Worm (Caenorhabditis elegans) whole organism, L4 larva: Measurements from ENCODE around the gene srx-85.

Source experiments
- F44E2.7 ChIP-seq: fragments of 200-800 bp; sonication (Bioruptor generic); IDR thresholded peaks from 2 replicates; pipeline ENCODE4 v2.1.2; 2022; ENCODE audit warnings: missing genetic modification characterization, missing compliant biosample characterization
- T20F7.1 ChIP-seq: fragments of 200-800 bp; sonication (Bioruptor generic); optimal IDR thresholded peaks from 2 replicates; lab custom pipeline; 2018; ENCODE audit warnings: mild to moderate bottlenecking, missing genetic modification characterization, missing compliant biosample characterization
- Y48G9A.11 ChIP-seq: fragments of 200-800 bp; sonication (Bioruptor generic); IDR thresholded peaks from 2 replicates; pipeline ENCODE4 v1.3.6; 2022; ENCODE audit warnings: missing genetic modification reagents, missing genetic modification characterization, missing compliant biosample characterization
- ZK546.5 ChIP-seq, 2 experiments: sonication (generic microtip); optimal IDR thresholded peaks; 2 replicates each; lab custom pipeline; 2017; ENCODE audit warnings: missing biosample characterization in 2 of 2, missing genetic modification characterization in 2 of 2
- ceh-20 ChIP-seq: fragments of 200-800 bp; sonication (Bioruptor generic); IDR thresholded peaks from 2 replicates; pipeline ENCODE4 v1.3.6; 2022; ENCODE audit warnings: missing genetic modification reagents, missing genetic modification characterization, missing compliant biosample characterization
- ceh-32 ChIP-seq: sonication (generic microtip); optimal IDR thresholded peaks from 2 replicates; lab custom pipeline; 2016; ENCODE audit warnings: mild to moderate bottlenecking, missing genetic modification characterization, missing compliant biosample characterization; ENCODE audit not compliant: poor library complexity
- ctbp-1 ChIP-seq: fragments of 200-800 bp; sonication (Bioruptor generic); IDR thresholded peaks from 2 replicates; pipeline ENCODE4 v1.3.6; 2022; ENCODE audit warnings: missing genetic modification reagents, missing genetic modification characterization, missing compliant biosample characterization
- daf-16 ChIP-seq, 3 experiments: sonication (generic microtip); optimal IDR thresholded peaks; 2 replicates each; lab custom pipeline; 2016 to 2017; ENCODE audit warnings: missing genetic modification characterization in 3 of 3, missing genetic modification reagents in 3 of 3, mild to moderate bottlenecking in 2 of 3, missing compliant biosample characterization in 2 of 3, missing biosample characterization in 1 of 3, moderate library complexity in 1 of 3
- dmd-6 ChIP-seq: fragments of 200-800 bp; sonication (Bioruptor generic); IDR thresholded peaks from 2 replicates; pipeline ENCODE4 v1.3.6; 2022; ENCODE audit warnings: missing genetic modification reagents, missing genetic modification characterization, missing compliant biosample characterization
- dmd-9 ChIP-seq: fragments of 200-800 bp; sonication (Bioruptor generic); IDR thresholded peaks from 2 replicates; pipeline ENCODE4 v1.3.6; 2022; ENCODE audit warnings: missing genetic modification reagents, missing genetic modification characterization, missing compliant biosample characterization
- dpl-1 ChIP-seq: fragments of 150-350 bp; optimal IDR thresholded peaks from 2 replicates; lab custom pipeline; 2014; ENCODE audit warnings: missing biosample characterization, missing genetic modification reagents, missing genetic modification characterization
- dve-1 ChIP-seq: sonication (generic microtip); optimal IDR thresholded peaks from 2 replicates; lab custom pipeline; 2017; ENCODE audit warnings: antibody characterized with exemption, mild to moderate bottlenecking, missing genetic modification characterization, missing compliant biosample characterization; ENCODE audit not compliant: insufficient read depth
- egl-43 ChIP-seq: fragments of 200-800 bp; sonication (Bioruptor generic); IDR thresholded peaks from 2 replicates; pipeline ENCODE4 v1.3.6; 2022; ENCODE audit warnings: missing genetic modification reagents, missing genetic modification characterization, missing compliant biosample characterization
- hif-1 ChIP-seq, 2 experiments: sonication (generic microtip); optimal IDR thresholded peaks; 2 replicates each; lab custom pipeline; 2016 to 2017; ENCODE audit warnings: missing compliant biosample characterization in 2 of 2, missing genetic modification characterization in 2 of 2, missing genetic modification reagents in 2 of 2, missing genotype in 2 of 2, mild to moderate bottlenecking in 1 of 2
- hlh-11 ChIP-seq: fragments of 200-800 bp; sonication (Bioruptor generic); optimal IDR thresholded peaks from 2 replicates; lab custom pipeline; 2018; ENCODE audit warnings: mild to moderate bottlenecking, missing genetic modification characterization, missing compliant biosample characterization
- jun-1 ChIP-seq: fragments of 150-350 bp; optimal IDR thresholded peaks from 2 replicates; lab custom pipeline; 2014; ENCODE audit warnings: missing biosample characterization, missing genetic modification reagents, missing genetic modification characterization
- lim-7 ChIP-seq: fragments of 200-800 bp; sonication (Bioruptor generic); IDR thresholded peaks from 2 replicates; pipeline ENCODE4 v1.3.6; 2022; ENCODE audit warnings: missing genetic modification characterization, missing compliant biosample characterization
- lir-3 ChIP-seq: sonication (generic microtip); optimal IDR thresholded peaks from 2 replicates; lab custom pipeline; 2016; ENCODE audit warnings: mild to moderate bottlenecking, missing genetic modification characterization, missing compliant biosample characterization
- lsy-2 ChIP-seq, 2 experiments: fragments of 150-350 bp in 1 of 2; sonication (generic microtip) in 1 of 2; optimal IDR thresholded peaks; 2 replicates each; lab custom pipeline; 2014 to 2017; ENCODE audit warnings: missing biosample characterization in 2 of 2, missing genetic modification characterization in 2 of 2
- mdl-1 ChIP-seq, 2 experiments: fragments of 150-350 bp in 1 of 2; sonication (generic microtip) in 1 of 2; optimal IDR thresholded peaks; 2 replicates each; lab custom pipeline; 2014 to 2017; ENCODE audit warnings: missing biosample characterization in 2 of 2, missing genetic modification characterization in 2 of 2
- mxl-3 ChIP-seq: fragments of 200-800 bp; sonication (Bioruptor generic); optimal IDR thresholded peaks from 2 replicates; lab custom pipeline; 2018; ENCODE audit warnings: mild to moderate bottlenecking, missing genetic modification characterization, missing compliant biosample characterization
- nhr-11 ChIP-seq: fragments of 150-350 bp; optimal IDR thresholded peaks from 2 replicates; lab custom pipeline; 2014; ENCODE audit warnings: missing biosample characterization, missing genetic modification characterization
- nhr-111 ChIP-seq: fragments of 200-800 bp; sonication (Bioruptor generic); optimal IDR thresholded peaks from 2 replicates; lab custom pipeline; 2018; ENCODE audit warnings: mild to moderate bottlenecking, missing genetic modification characterization, missing compliant biosample characterization
- nhr-25 ChIP-seq: sonication (generic microtip); optimal IDR thresholded peaks from 2 replicates; lab custom pipeline; 2017; ENCODE audit warnings: missing genetic modification characterization, mild to moderate bottlenecking, missing compliant biosample characterization, antibody characterized with exemption, moderate library complexity, borderline replicate concordance; ENCODE audit not compliant: insufficient read depth
- nhr-28 ChIP-seq: fragments of 150-350 bp; optimal IDR thresholded peaks from 2 replicates; lab custom pipeline; 2014; ENCODE audit warnings: missing biosample characterization, missing genetic modification characterization
- nhr-48 ChIP-seq: sonication (generic microtip); optimal IDR thresholded peaks from 2 replicates; lab custom pipeline; 2016; ENCODE audit warnings: mild to moderate bottlenecking, missing genetic modification characterization, missing compliant biosample characterization
- nhr-6 ChIP-seq: fragments of 150-350 bp; optimal IDR thresholded peaks from 2 replicates; lab custom pipeline; 2014; ENCODE audit warnings: missing biosample characterization, missing genetic modification characterization
- rbr-2 ChIP-seq: sonication (generic microtip); optimal IDR thresholded peaks from 2 replicates; lab custom pipeline; 2016; ENCODE audit warnings: missing genotype, missing genetic modification characterization, missing compliant biosample characterization
- set-16 ChIP-seq: fragments of 200-800 bp; sonication (Bioruptor generic); IDR thresholded peaks from 2 replicates; pipeline ENCODE4 v1.3.6; 2022; ENCODE audit warnings: missing genetic modification reagents, missing genetic modification characterization, missing compliant biosample characterization
- unc-62 ChIP-seq, 3 experiments: fragments of 150-350 bp in 1 of 3; sonication (generic microtip); optimal IDR thresholded peaks in 2 of 3; peaks in 1 of 3; 1 replicate in 1 of 3; 2 replicates in 2 of 3; lab custom pipeline; 2014 to 2017; ENCODE audit warnings: missing biosample characterization in 3 of 3, missing genetic modification characterization in 3 of 3, missing genetic modification reagents in 3 of 3, missing genotype in 1 of 3

Gene srx-85

DNA sequence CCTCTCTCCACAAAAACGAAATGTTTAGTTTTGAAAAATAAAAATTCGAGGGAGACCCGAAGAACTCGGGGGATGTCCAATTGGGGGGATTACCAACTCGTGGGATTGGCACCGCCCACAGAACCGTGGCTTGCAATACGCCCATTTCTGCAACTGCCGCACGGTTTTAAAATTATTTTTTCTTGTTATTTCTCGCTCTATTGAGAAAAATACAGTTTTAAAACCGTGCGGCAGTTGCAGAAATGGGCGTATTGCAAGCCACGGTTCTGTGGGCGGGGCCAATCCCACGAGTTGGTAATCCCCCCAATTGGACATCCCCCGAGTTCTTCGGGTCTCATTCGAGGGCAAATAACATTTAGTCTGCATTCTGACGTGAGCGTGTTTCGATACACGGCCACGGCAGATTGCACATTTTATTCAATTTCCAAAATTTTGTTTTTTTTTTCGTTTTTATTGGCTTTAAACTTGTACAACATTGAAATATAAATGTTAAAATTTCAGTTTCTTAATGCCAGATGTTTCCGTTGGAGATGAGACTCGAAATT, 47.6 kb upstream of the srx-85 start, which contains the start of the genes C55A6.1 and C55A6.10 (continued):
- TF ChIP-seq hif-1 (tag; optimal IDR thresholded peaks at IDR 0.05; lab: Kevin White, UChicago), result peak in 1 of 2 experiments; percentile 23
- peak; percentile 12 for TF ChIP-seq nhr-28 (tag; lab: Kevin White, UChicago)
- TF ChIP-seq egl-43 (GFP tag; lab: Robert Waterston, UW), result peak; percentile 78; the same call in 1 of the 2 replicates
- peak; percentile 56 for TF ChIP-seq dve-1 (tag; lab: Kevin White, UChicago)
- peak; percentile 64 for TF ChIP-seq nhr-48 (tag; lab: Kevin White, UChicago)
- peak; percentile 36 for TF ChIP-seq T20F7.1
- TF ChIP-seq lsy-2 (tag; optimal IDR thresholded peaks at IDR 0.05; lab: Kevin White, UChicago), result peak; percentile 31 to 81
- TF ChIP-seq rbr-2 (tag; lab: Kevin White, UChicago), result peak; percentile 81
- TF ChIP-seq nhr-25 (tag; lab: Kevin White, UChicago), result peak; percentile 26
- peak; percentile 41 for TF ChIP-seq mxl-3 (GFP tag; lab: Kevin White, UChicago)
- peak; percentile 69 for TF ChIP-seq ceh-20 (GFP tag; lab: Robert Waterston, UW)
- peak; percentile 44 for TF ChIP-seq dpl-1 (GFP tag; lab: Kevin White, UChicago)
- TF ChIP-seq lim-7 (GFP tag; lab: Robert Waterston, UW), result peak; percentile 12
- TF ChIP-seq Y48G9A.11 (GFP tag; lab: Robert Waterston, UW), result 0 out of 2 replicates have a peak, but pooled peaks have one; percentile 54
- peak in 1 of 2 experiments; percentile 52 for TF ChIP-seq mdl-1 (tag; optimal IDR thresholded peaks at IDR 0.05; lab: Kevin White, UChicago)
- peak; percentile 95 for TF ChIP-seq ctbp-1
- TF ChIP-seq dmd-9, result peak; percentile 67; the same call in 1 of the 2 replicates
- peak; percentile 54; the same call in 1 of the 2 replicates for TF ChIP-seq set-16
- peak; percentile 79 for TF ChIP-seq dmd-6 (GFP tag; lab: Robert Waterston, UW)

DNA sequence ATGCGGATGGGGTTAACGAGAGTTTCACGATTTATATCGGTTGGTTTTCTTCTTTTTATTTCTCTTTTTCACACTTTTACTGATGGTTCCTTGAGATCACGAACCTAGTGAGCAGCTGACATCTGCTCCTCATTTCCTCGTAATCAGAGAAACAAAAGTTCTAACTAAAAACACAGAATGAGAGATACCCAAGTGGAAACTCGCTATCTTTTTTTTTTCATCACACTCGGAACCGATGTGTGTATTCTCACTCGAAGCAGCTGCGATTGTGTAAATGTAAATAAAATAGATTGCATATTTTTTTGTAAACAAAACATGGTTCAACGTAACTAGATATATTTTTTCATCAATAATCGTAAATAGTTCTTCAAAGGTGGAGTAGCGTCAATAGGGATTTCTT, 46.1 kb upstream of the srx-85 start:
- TF ChIP-seq ceh-32 (tag; lab: Kevin White, UChicago) (no peak), hlh-11 (tag; lab: Kevin White, UChicago) (peak; percentile 51), daf-16 (GFP tag; optimal IDR thresholded peaks at IDR 0.05; lab: Kevin White, UChicago) (peak in 1 of 2 experiments; percentile 97), daf-16 (tag; optimal IDR thresholded peaks at IDR 0.05; lab: Kevin White, UChicago) (no peak), nhr-11 (peak; percentile 24)
- TF ChIP-seq, all 104 proteins: peak for 3

DNA sequence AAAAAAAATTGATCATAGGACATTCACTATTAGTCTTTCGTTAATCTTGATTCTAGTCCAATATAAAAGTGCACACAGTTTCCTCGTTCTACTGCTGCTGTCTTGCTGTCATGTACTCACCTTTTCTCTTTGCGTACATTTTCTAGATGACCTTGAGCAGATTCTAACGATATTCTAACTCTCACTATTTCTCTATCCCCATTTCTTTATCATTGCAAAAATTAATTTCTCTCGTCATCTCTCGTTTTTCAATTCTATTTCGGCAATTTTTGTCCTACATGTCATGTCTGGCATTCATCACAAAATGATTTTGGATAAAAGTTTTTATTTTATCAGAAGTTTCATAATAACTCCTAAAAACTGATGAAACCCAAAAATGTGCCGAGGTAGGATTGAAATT, 43.7 kb upstream of the srx-85 start, which contains the start of gene ttll-5:
ttll-5 (plus strand) TSS at position 288 of the 400 bp plus-strand sequence.
- TF ChIP-seq jun-1, result no peak
- TF ChIP-seq mdl-1 (tag; optimal IDR thresholded peaks at IDR 0.05; lab: Kevin White, UChicago), result no peak
- no peak for TF ChIP-seq F44E2.7 (GFP tag; lab: Robert Waterston, UW)
- peak; percentile 8 for TF ChIP-seq nhr-25 (tag; lab: Kevin White, UChicago)
- TF ChIP-seq nhr-28 (tag; lab: Kevin White, UChicago), result peak; percentile 36
- TF ChIP-seq lir-3, result no peak
- no peak for TF ChIP-seq ZK546.5 (tag; optimal IDR thresholded peaks at IDR 0.05; lab: Kevin White, UChicago)
- no peak for TF ChIP-seq nhr-6

DNA sequence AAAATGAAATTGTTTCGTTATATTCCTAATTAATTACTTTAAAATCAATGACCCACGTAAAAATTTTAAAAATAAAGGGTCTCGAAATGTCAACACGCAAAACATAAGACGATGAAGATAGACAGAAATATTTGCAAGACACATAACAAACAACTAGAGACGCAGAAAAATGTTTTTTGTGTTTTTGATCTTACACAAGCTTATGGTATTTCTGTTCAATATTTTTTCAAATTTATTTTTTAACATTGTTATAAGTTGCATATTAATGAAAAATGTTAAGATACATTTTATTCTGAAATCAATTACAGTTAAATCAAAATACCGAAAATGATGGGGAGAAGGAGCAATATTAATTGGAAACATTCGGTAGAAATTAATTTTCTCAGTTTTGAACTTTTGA, 39.0 kb upstream of the srx-85 start, which contains the start of gene C55A6.3:
C55A6.3 (minus strand) TSS at position 101 of the 400 bp plus-strand sequence.
- TF ChIP-seq unc-62 (GFP tag; optimal IDR thresholded peaks at IDR 0.05 in 1 of 2; lab: Kevin White, UChicago) (peak in 1 of 2 experiments; percentile 34), unc-62 (tag; optimal IDR thresholded peaks at IDR 0.05; lab: Kevin White, UChicago) (no peak), nhr-111 (GFP tag; lab: Kevin White, UChicago) (no peak), daf-16 (GFP tag; optimal IDR thresholded peaks at IDR 0.05; lab: Kevin White, UChicago) (no peak), daf-16 (tag; optimal IDR thresholded peaks at IDR 0.05; lab: Kevin White, UChicago) (peak; percentile 9)
- TF ChIP-seq, all 104 proteins: peak for 2
